Fruit fly (Drosophila melanogaster): ENCODE measurements around the gene Mrp5.

dm6 chr3R:19843888-19844287 is 31.6 kb downstream of the Mrp5 start:
- TF ChIP-seq psq (GFP tag; optimal IDR thresholded peaks at IDR 0.05) (no peak), h (GFP tag; optimal IDR thresholded peaks at IDR 0.05) (no peak), br (GFP tag; optimal IDR thresholded peaks at IDR 0.05) (no peak), CG9705 (GFP tag; optimal IDR thresholded peaks at IDR 0.05) (no peak), dmrt93B (GFP tag; optimal IDR thresholded peaks at IDR 0.05) (no peak), usp (GFP tag; optimal IDR thresholded peaks at IDR 0.05) (no peak), Hr78 (GFP tag; optimal IDR thresholded peaks at IDR 0.05) (no peak), OdsH (GFP tag; optimal IDR thresholded peaks at IDR 0.05) (no peak)

Measured in whole organism, wandering third instar larva.